Worm (Caenorhabditis elegans): ENCODE data around the gene C07A9.9.
A peak's percentile ranks its signal among the peaks of the same experiment; 100 is the strongest.

The C07A9.9 gene

DNA sequence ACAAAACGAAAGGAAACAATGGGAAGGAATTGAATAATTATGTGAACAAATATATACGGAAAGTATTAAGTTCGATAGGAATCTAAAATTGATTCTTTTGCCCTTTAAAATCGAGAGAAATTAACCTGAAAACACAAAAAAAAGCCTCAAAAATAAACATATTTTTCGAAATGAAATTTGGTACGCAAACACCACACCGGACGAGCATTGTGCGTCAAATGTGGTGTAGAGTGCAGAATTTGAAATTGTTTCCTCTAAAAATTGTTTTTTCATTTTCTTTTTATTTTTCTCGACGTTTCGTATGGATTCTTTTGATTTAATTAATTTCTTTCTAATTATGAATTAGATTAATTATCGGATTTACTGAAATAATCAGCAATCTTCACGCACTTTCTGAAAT lies 27.9 kb upstream of the C07A9.9 start (continued):
- TF ChIP-seq lir-3 (tag; optimal IDR thresholded peaks at IDR 0.05; ENCODE audit: poor library complexity) (no peak), irx-1 (tag; optimal IDR thresholded peaks at IDR 0.05) (no peak), blmp-1 (tag; optimal IDR thresholded peaks at IDR 0.05) (peak; percentile 14), mab-9 (GFP tag; IDR thresholded peaks at IDR 0.05) (no peak), rnt-1 (tag; optimal IDR thresholded peaks at IDR 0.05) (peak; percentile 7), zag-1 (tag; optimal IDR thresholded peaks at IDR 0.05) (no peak), pag-3 (tag; optimal IDR thresholded peaks at IDR 0.05; ENCODE audit: borderline replicate concordance, insufficient read depth) (no peak), ets-5 (GFP tag; IDR thresholded peaks at IDR 0.05) (no peak), sptf-1 (tag; optimal IDR thresholded peaks at IDR 0.05) (no peak), ceh-82 (tag; optimal IDR thresholded peaks at IDR 0.05) (no peak), egl-27 (tag; optimal IDR thresholded peaks at IDR 0.05) (no peak), lin-35 (GFP tag; optimal IDR thresholded peaks at IDR 0.05) (peak; percentile 44 to 71), hpl-2 (GFP tag; optimal IDR thresholded peaks at IDR 0.05) (no peak), elt-3 (tag; optimal IDR thresholded peaks at IDR 0.05) (peak in 1 of 6 experiments; percentile 20), aha-1 (tag; optimal IDR thresholded peaks at IDR 0.05) (no peak), pqm-1 (tag; optimal IDR thresholded peaks at IDR 0.05) (no peak), lin-39 (tag; optimal IDR thresholded peaks at IDR 0.05) (no peak), jun-1 (tag; optimal IDR thresholded peaks at IDR 0.05) (no peak), F16B12.6 (tag; optimal IDR thresholded peaks at IDR 0.05) (peak; percentile 87), fkh-4 (tag; optimal IDR thresholded peaks at IDR 0.05; ENCODE audit: borderline replicate concordance) (no peak), swsn-7 (tag; optimal IDR thresholded peaks at IDR 0.05) (peak; percentile 20), ceh-90 (tag; optimal IDR thresholded peaks at IDR 0.05) (no peak), snu-23 (GFP tag; optimal IDR thresholded peaks at IDR 0.05) (peak; percentile 46), ceh-8 (GFP tag; optimal IDR thresholded peaks at IDR 0.05) (no peak), lin-14 (GFP tag; optimal IDR thresholded peaks at IDR 0.05) (peak; percentile 16), unc-130 (tag; optimal IDR thresholded peaks at IDR 0.05) (no peak), unc-62 (GFP tag; optimal IDR thresholded peaks at IDR 0.05) (no peak), fos-1 (tag; optimal IDR thresholded peaks at IDR 0.05) (no peak), nhr-28 (tag; optimal IDR thresholded peaks at IDR 0.05) (no peak), unc-86 (tag; optimal IDR thresholded peaks at IDR 0.05) (no peak), grh-1 (GFP tag; IDR thresholded peaks at IDR 0.05) (no peak), pax-3 (tag; optimal IDR thresholded peaks at IDR 0.05) (no peak), nhr-76 (tag; optimal IDR thresholded peaks at IDR 0.05) (no peak), aly-2 (tag; optimal IDR thresholded peaks at IDR 0.05) (no peak), xbp-1 (tag; optimal IDR thresholded peaks at IDR 0.05) (no peak), nhr-19 (GFP tag; conservative IDR thresholded peaks at IDR 0.05) (no peak), tlp-1 (tag; optimal IDR thresholded peaks at IDR 0.05) (no peak), ceh-88 (GFP tag; IDR thresholded peaks at IDR 0.05) (no peak), ces-1 (GFP tag; optimal IDR thresholded peaks at IDR 0.05) (no peak), C34B4.2 (tag; optimal IDR thresholded peaks at IDR 0.05) (no peak), nhr-237 (tag; optimal IDR thresholded peaks at IDR 0.05) (no peak), fkh-10 (GFP tag; optimal IDR thresholded peaks at IDR 0.05) (no peak), ceh-63 (GFP tag; optimal IDR thresholded peaks at IDR 0.05) (no peak), nhr-12 (tag; optimal IDR thresholded peaks at IDR 0.05) (no peak), nhr-85 (tag) (no peak), zip-4 (GFP tag; optimal IDR thresholded peaks at IDR 0.05) (no peak), skn-1 (tag; optimal IDR thresholded peaks at IDR 0.05) (no peak), C04F5.9 (tag; optimal IDR thresholded peaks at IDR 0.05) (no peak), ztf-11 (tag; optimal IDR thresholded peaks at IDR 0.05) (no peak), fkh-8 (tag; optimal IDR thresholded peaks at IDR 0.05) (no peak)
